Worm (Caenorhabditis elegans) whole organism, mixed stage, embryonic: Measurements from ENCODE around the gene T16G12.7.
A peak's percentile ranks its signal among the peaks of the same experiment; 100 is the strongest.

Source experiments
- M03D4.4 ChIP-seq: sonication (generic microtip); optimal IDR thresholded peaks from 2 replicates; lab custom pipeline; 2017; ENCODE audit warnings: mild to moderate bottlenecking, missing genetic modification characterization, missing compliant biosample characterization
- bed-3 ChIP-seq: fragments of 200-800 bp; sonication (Bioruptor generic); optimal IDR thresholded peaks from 3 replicates; lab custom pipeline; 2018; ENCODE audit warnings: mild to moderate bottlenecking, missing genetic modification characterization, moderate library complexity, missing compliant biosample characterization
- blmp-1 ChIP-seq: fragments of 150-350 bp; optimal IDR thresholded peaks from 2 replicates; lab custom pipeline; 2014; ENCODE audit warnings: missing biosample characterization, missing genetic modification characterization
- ceh-39 ChIP-seq: fragments of 150-350 bp; optimal IDR thresholded peaks from 2 replicates; lab custom pipeline; 2014; ENCODE audit warnings: missing biosample characterization, missing genetic modification characterization
- ceh-43 ChIP-seq: fragments of 200-800 bp; sonication (Bioruptor generic); optimal IDR thresholded peaks from 2 replicates; lab custom pipeline; 2018; ENCODE audit warnings: mild to moderate bottlenecking, missing genetic modification characterization, moderate library complexity, missing compliant biosample characterization
- ceh-83 ChIP-seq: fragments of 200-800 bp; sonication (Bioruptor generic); optimal IDR thresholded peaks from 2 replicates; lab custom pipeline; 2018; ENCODE audit warnings: mild to moderate bottlenecking, missing genetic modification characterization, missing compliant biosample characterization
- ces-1 ChIP-seq: fragments of 150-350 bp; optimal IDR thresholded peaks from 2 replicates; lab custom pipeline; 2014; ENCODE audit warnings: missing biosample characterization, missing genetic modification reagents, missing genetic modification characterization
- cnd-1 ChIP-seq: fragments of 200-800 bp; sonication (Bioruptor generic); optimal IDR thresholded peaks from 2 replicates; lab custom pipeline; 2018; ENCODE audit warnings: mild to moderate bottlenecking, missing genetic modification characterization, missing compliant biosample characterization
- drap-1 ChIP-seq: fragments of 200-800 bp; sonication (Bioruptor generic); optimal IDR thresholded peaks from 3 replicates; lab custom pipeline; 2018; ENCODE audit warnings: mild to moderate bottlenecking, missing genetic modification characterization, missing compliant biosample characterization
- elt-1 ChIP-seq: sonication (generic microtip); optimal IDR thresholded peaks from 2 replicates; lab custom pipeline; 2017; ENCODE audit warnings: missing genetic modification characterization, mild to moderate bottlenecking, missing compliant biosample characterization, antibody characterized with exemption, moderate library complexity, borderline replicate concordance; ENCODE audit not compliant: insufficient read depth
- elt-3 ChIP-seq: fragments of 150-350 bp; optimal IDR thresholded peaks from 2 replicates; lab custom pipeline; 2014; ENCODE audit warnings: missing biosample characterization, missing genetic modification characterization
- flh-1 ChIP-seq: fragments of 200-800 bp; sonication (Bioruptor generic); optimal IDR thresholded peaks from 2 replicates; lab custom pipeline; 2018; ENCODE audit warnings: mild to moderate bottlenecking, missing genetic modification characterization, moderate library complexity, missing compliant biosample characterization
- ham-2 ChIP-seq: fragments of 200-800 bp; sonication (Bioruptor generic); optimal IDR thresholded peaks from 2 replicates; lab custom pipeline; 2018; ENCODE audit warnings: mild to moderate bottlenecking, missing genetic modification characterization, missing compliant biosample characterization
- hlh-1 ChIP-seq: fragments of 150-350 bp; optimal IDR thresholded peaks from 2 replicates; lab custom pipeline; 2014; ENCODE audit warnings: missing biosample characterization, missing genetic modification reagents, missing genetic modification characterization
- lin-32 ChIP-seq: fragments of 200-800 bp; sonication (Bioruptor generic); optimal IDR thresholded peaks from 2 replicates; lab custom pipeline; 2018; ENCODE audit warnings: mild to moderate bottlenecking, missing genetic modification characterization, missing compliant biosample characterization
- lsy-2 ChIP-seq: fragments of 150-350 bp; optimal IDR thresholded peaks from 2 replicates; lab custom pipeline; 2014; ENCODE audit warnings: missing biosample characterization, missing genetic modification characterization
- mab-5 ChIP-seq: fragments of 150-350 bp; optimal IDR thresholded peaks from 2 replicates; lab custom pipeline; 2014; ENCODE audit warnings: missing biosample characterization, missing genetic modification characterization
- mep-1 ChIP-seq: fragments of 150-350 bp; optimal IDR thresholded peaks from 2 replicates; lab custom pipeline; 2017; ENCODE audit warnings: missing biosample characterization, missing genetic modification reagents, missing genetic modification characterization, inconsistent platforms
- mls-2 ChIP-seq: sonication (generic microtip); optimal IDR thresholded peaks from 2 replicates; lab custom pipeline; 2016; ENCODE audit warnings: mild to moderate bottlenecking, missing genetic modification characterization, moderate library complexity, missing compliant biosample characterization
- nhr-12 ChIP-seq: fragments of 150-350 bp; optimal IDR thresholded peaks from 2 replicates; lab custom pipeline; 2014; ENCODE audit warnings: missing biosample characterization, missing genetic modification characterization
- nhr-2 ChIP-seq: fragments of 150-350 bp; optimal IDR thresholded peaks from 2 replicates; lab custom pipeline; 2014; ENCODE audit warnings: missing biosample characterization, missing genetic modification characterization
- nhr-237 ChIP-seq: fragments of 150-350 bp; optimal IDR thresholded peaks from 2 replicates; lab custom pipeline; 2014; ENCODE audit warnings: missing biosample characterization, missing genetic modification characterization
- nhr-28 ChIP-seq: fragments of 150-350 bp; optimal IDR thresholded peaks from 2 replicates; lab custom pipeline; 2014; ENCODE audit warnings: missing biosample characterization, missing genetic modification characterization
- nhr-76 ChIP-seq: sonication (generic microtip); optimal IDR thresholded peaks from 2 replicates; lab custom pipeline; 2017; ENCODE audit warnings: missing biosample characterization, missing genetic modification characterization
- pha-4 ChIP-seq: fragments of 150-350 bp; optimal IDR thresholded peaks from 2 replicates; lab custom pipeline; 2018; ENCODE audit warnings: missing biosample characterization, missing genetic modification reagents, missing genetic modification characterization
- sem-2 ChIP-seq: fragments of 200-800 bp; sonication (Bioruptor generic); optimal IDR thresholded peaks from 2 replicates; lab custom pipeline; 2018; ENCODE audit warnings: mild to moderate bottlenecking, missing genetic modification characterization, missing compliant biosample characterization
- snpc-4 ChIP-seq: fragments of 150-350 bp; optimal IDR thresholded peaks from 2 replicates; lab custom pipeline; 2014; ENCODE audit warnings: missing biosample characterization, missing genetic modification characterization
- sptf-1 ChIP-seq: sonication (generic microtip); optimal IDR thresholded peaks from 2 replicates; lab custom pipeline; 2017; ENCODE audit warnings: mild to moderate bottlenecking, missing genetic modification characterization, moderate library complexity, missing compliant biosample characterization
- tbx-8 ChIP-seq: fragments of 200-800 bp; sonication (Bioruptor generic); optimal IDR thresholded peaks from 2 replicates; lab custom pipeline; 2018; ENCODE audit warnings: mild to moderate bottlenecking, missing genetic modification characterization, moderate library complexity, missing compliant biosample characterization
- unc-120 ChIP-seq: sonication (generic microtip); optimal IDR thresholded peaks from 2 replicates; lab custom pipeline; 2017; ENCODE audit warnings: missing genetic modification characterization, missing compliant biosample characterization; ENCODE audit not compliant: poor library complexity, severe bottlenecking
- unc-39 ChIP-seq: fragments of 150-350 bp; optimal IDR thresholded peaks from 2 replicates; lab custom pipeline; 2014; ENCODE audit warnings: missing biosample characterization, missing genetic modification characterization
- unc-62 ChIP-seq: fragments of 150-350 bp; optimal IDR thresholded peaks from 2 replicates; lab custom pipeline; 2014; ENCODE audit warnings: missing biosample characterization, missing genetic modification reagents, missing genetic modification characterization
- zip-8 ChIP-seq: fragments of 150-350 bp; optimal IDR thresholded peaks from 2 replicates; lab custom pipeline; 2014; ENCODE audit warnings: missing biosample characterization, missing genetic modification characterization
- ztf-11 ChIP-seq: fragments of 150-350 bp; optimal IDR thresholded peaks from 2 replicates; lab custom pipeline; 2014; ENCODE audit warnings: missing biosample characterization, missing genetic modification characterization

The T16G12.7 gene

DNA sequence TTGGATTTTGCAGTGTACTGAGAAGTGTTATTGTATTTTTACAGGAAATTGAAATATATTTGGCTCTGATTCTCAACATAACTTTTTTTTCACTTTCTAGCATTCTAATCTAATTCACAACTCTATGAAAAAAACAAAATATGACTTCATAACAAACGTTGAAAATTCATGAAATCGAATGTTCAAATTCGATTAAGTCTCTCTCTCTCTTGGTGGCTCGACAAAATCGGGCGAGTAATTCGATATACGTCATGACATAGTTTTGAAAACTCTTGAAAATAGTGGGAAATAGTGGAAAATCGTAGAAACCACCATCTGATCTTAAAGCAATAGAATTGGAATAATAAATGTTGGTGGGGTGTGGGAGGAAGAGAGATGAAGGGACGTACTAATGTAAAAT, 21.9 kb downstream of the T16G12.7 start:
- TF ChIP-seq elt-3 (tag; lab: Kevin White, UChicago) (no peak), mls-2 (tag; lab: Kevin White, UChicago) (no peak), drap-1 (no peak), ces-1 (GFP tag; lab: Kevin White, UChicago) (peak; percentile 95), flh-1 (GFP tag; lab: Kevin White, UChicago) (no peak), ceh-43 (no peak), ceh-39 (tag; lab: Kevin White, UChicago) (no peak), elt-1 (tag; lab: Kevin White, UChicago) (no peak)
- TF ChIP-seq, all 35 proteins: peak for 1

ce11 chrIII:10016413-10017051, 23.4 kb downstream of the T16G12.7 start, which contains the start of gene rgs-1:
Gene rgs-1 (minus strand): TSS chrIII:10016558.
- TF ChIP-seq nhr-76: no peak
- peak; percentile 59 for TF ChIP-seq ces-1 (GFP tag; lab: Kevin White, UChicago)
- TF ChIP-seq sptf-1 (tag; lab: Kevin White, UChicago): peak; percentile 38
- TF ChIP-seq flh-1 (GFP tag; lab: Kevin White, UChicago): no peak
- TF ChIP-seq unc-62 (GFP tag; lab: Kevin White, UChicago): peak; percentile 25
- no peak for TF ChIP-seq cnd-1 (tag; lab: Kevin White, UChicago)
- no peak for TF ChIP-seq tbx-8 (GFP tag; lab: Kevin White, UChicago)
- no peak for TF ChIP-seq elt-1 (tag; lab: Kevin White, UChicago)
- no peak for TF ChIP-seq ceh-83 (GFP tag; lab: Kevin White, UChicago)
- TF ChIP-seq ham-2 (GFP tag; lab: Kevin White, UChicago): no peak
- no peak for TF ChIP-seq unc-120 (tag; lab: Kevin White, UChicago)
- TF ChIP-seq lin-32 (GFP tag; lab: Kevin White, UChicago): no peak
- TF ChIP-seq M03D4.4 (tag; lab: Kevin White, UChicago): no peak
- no peak for TF ChIP-seq pha-4 (tag; lab: Kevin White, UChicago)
- TF ChIP-seq sem-2 (GFP tag; lab: Kevin White, UChicago): no peak
- no peak for TF ChIP-seq nhr-12 (tag; lab: Kevin White, UChicago)
- peak; percentile 35 for TF ChIP-seq mep-1
- no peak for TF ChIP-seq hlh-1 (tag; lab: Kevin White, UChicago)
- TF ChIP-seq ceh-39 (tag; lab: Kevin White, UChicago): no peak
- no peak for TF ChIP-seq nhr-237 (tag; lab: Kevin White, UChicago)
- TF ChIP-seq lsy-2 (tag; lab: Kevin White, UChicago): peak; percentile 1
- no peak for TF ChIP-seq ztf-11
- TF ChIP-seq mab-5 (tag; lab: Kevin White, UChicago): no peak
- no peak for TF ChIP-seq blmp-1 (tag; lab: Kevin White, UChicago)
- no peak for TF ChIP-seq zip-8 (tag; lab: Kevin White, UChicago)
- TF ChIP-seq mls-2 (tag; lab: Kevin White, UChicago): no peak
- no peak for TF ChIP-seq nhr-2 (tag; lab: Kevin White, UChicago)
- TF ChIP-seq bed-3 (GFP tag; lab: Kevin White, UChicago): no peak
- no peak for TF ChIP-seq snpc-4

DNA sequence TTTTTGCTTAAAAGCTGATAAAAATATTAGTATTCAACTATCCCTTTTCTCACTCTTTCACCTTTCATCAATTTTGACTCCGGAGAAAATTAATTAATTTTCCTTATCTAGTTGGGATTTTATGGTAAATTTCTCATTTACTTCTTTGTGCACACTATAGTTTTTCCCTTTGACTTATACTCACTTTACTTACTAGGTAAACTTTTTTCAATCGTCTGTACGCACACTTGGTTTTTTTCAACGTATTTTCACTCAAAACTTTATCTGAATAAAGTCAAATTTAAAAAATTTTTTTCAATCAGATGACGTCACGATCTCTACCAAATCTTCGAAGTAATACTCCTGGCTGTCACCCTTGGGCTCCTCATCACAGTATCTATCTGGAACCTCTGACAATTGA, 27.8 kb downstream of the T16G12.7 start, which contains the start of gene C05B5.16:
Gene C05B5.16, plus strand, starts transcription at position 301 of the 400 bp plus-strand sequence.
- TF ChIP-seq nhr-28 (tag; lab: Kevin White, UChicago) (no peak), nhr-2 (tag; lab: Kevin White, UChicago) (no peak), lsy-2 (tag; lab: Kevin White, UChicago) (no peak), hlh-1 (tag; lab: Kevin White, UChicago) (no peak), mls-2 (tag; lab: Kevin White, UChicago) (no peak), sptf-1 (tag; lab: Kevin White, UChicago) (no peak), unc-39 (tag; lab: Kevin White, UChicago) (no peak), unc-62 (GFP tag; lab: Kevin White, UChicago) (no peak), nhr-12 (tag; lab: Kevin White, UChicago) (no peak), cnd-1 (tag; lab: Kevin White, UChicago) (no peak), mep-1 (no peak), blmp-1 (tag; lab: Kevin White, UChicago) (no peak), tbx-8 (GFP tag; lab: Kevin White, UChicago) (no peak), ceh-83 (GFP tag; lab: Kevin White, UChicago) (no peak), nhr-237 (tag; lab: Kevin White, UChicago) (no peak), ceh-43 (no peak), ztf-11 (no peak), ham-2 (GFP tag; lab: Kevin White, UChicago) (no peak)
- TF ChIP-seq, all 35 proteins: peak for 0
